ENCODE assay signal across 1 fruit fly cellular context in genomic region chr3R:14288669-14289383, dm6.
TF ChIP-seq lines count a peak whose summit lies in the region.

red (plus strand) TSS chr3R:14289071.

TF ChIP-seq in whole organism, embryonic, 481 proteins besides CTCF, POLR2A, EP300 and RAD21 (continued from another document and continues in another):
- TF ChIP-seq Abd-B (GFP tag; optimal IDR thresholded peaks at IDR 0.05; lab: Kevin White, UChicago), result peak; percentile 54
- 0 out of 2 replicates have a peak, but pooled peaks have one; percentile 38 for TF ChIP-seq ap (GFP tag; IDR thresholded peaks at IDR 0.05; lab: Robert Waterston, UW)
- no peak for TF ChIP-seq CG15479 (GFP tag; optimal IDR thresholded peaks at IDR 0.05; lab: Kevin White, UChicago)
- no peak for TF ChIP-seq Myb (GFP tag; optimal IDR thresholded peaks at IDR 0.05; lab: Kevin White, UChicago)
- TF ChIP-seq CG6254 (GFP tag; optimal IDR thresholded peaks at IDR 0.05; lab: Kevin White, UChicago), result peak; percentile 45
- peak; percentile 8 for TF ChIP-seq maf-S (GFP tag; optimal IDR thresholded peaks at IDR 0.05; lab: Kevin White, UChicago)
- TF ChIP-seq CG8944 (GFP tag; optimal IDR thresholded peaks at IDR 0.05; lab: Kevin White, UChicago), result peak; percentile 35
- TF ChIP-seq Antp (GFP tag; optimal IDR thresholded peaks at IDR 0.05; lab: Kevin White, UChicago), result peak; percentile 23
- TF ChIP-seq NfI (GFP tag; optimal IDR thresholded peaks at IDR 0.05; lab: Kevin White, UChicago), result peak; percentile 78
- peak; percentile 59 for TF ChIP-seq Asciz (GFP tag; optimal IDR thresholded peaks at IDR 0.05; lab: Kevin White, UChicago)
- no peak for TF ChIP-seq mld (GFP tag; IDR thresholded peaks at IDR 0.05; lab: Robert Waterston, UW; ENCODE audit: partially characterized antibody)
- no peak for TF ChIP-seq CG8359 (GFP tag; optimal IDR thresholded peaks at IDR 0.05; lab: Kevin White, UChicago; ENCODE audit: borderline replicate concordance)
- TF ChIP-seq CG7271 (tag; optimal IDR thresholded peaks at IDR 0.05; lab: Kevin White, UChicago), result peak; percentile 27
- TF ChIP-seq CG16815 (GFP tag; optimal IDR thresholded peaks at IDR 0.05; lab: Kevin White, UChicago), result peak; percentile 17
- TF ChIP-seq tap (tag; optimal IDR thresholded peaks at IDR 0.05; lab: Kevin White, UChicago), result peak; percentile 76
- no peak for TF ChIP-seq br (optimal IDR thresholded peaks at IDR 0.05; lab: Kevin White, UChicago)
- peak; percentile 58 for TF ChIP-seq gro (GFP tag; optimal IDR thresholded peaks at IDR 0.05; lab: Kevin White, UChicago)
- TF ChIP-seq prd (optimal IDR thresholded peaks at IDR 0.05; lab: Kevin White, UChicago), result no peak
- peak; percentile 72 for TF ChIP-seq prd (GFP tag; IDR thresholded peaks at IDR 0.05; lab: Robert Waterston, UW)
- 0 out of 3 replicates have a peak, but pooled peaks have one; percentile 22 for TF ChIP-seq HLH4C (GFP tag; IDR thresholded peaks at IDR 0.05; lab: Robert Waterston, UW; ENCODE audit: partially characterized antibody)
- peak; percentile 78 for TF ChIP-seq bcd (GFP tag; optimal IDR thresholded peaks at IDR 0.05; lab: Kevin White, UChicago)
- peak; percentile 49 to 66 for TF ChIP-seq dpn (GFP tag; optimal IDR thresholded peaks at IDR 0.05; lab: Kevin White, UChicago)
- peak; percentile 82 for TF ChIP-seq Sox102F (GFP tag; optimal IDR thresholded peaks at IDR 0.05; lab: Kevin White, UChicago)
- peak; percentile 77; the same call in 1 of the 2 replicates for TF ChIP-seq wdn (GFP tag; IDR thresholded peaks at IDR 0.05; lab: Robert Waterston, UW)
- peak; percentile 25; the same call in 1 of the 2 replicates for TF ChIP-seq wor (GFP tag; IDR thresholded peaks at IDR 0.05; lab: Robert Waterston, UW)
- peak; percentile 12 for TF ChIP-seq CG31365 (tag; optimal IDR thresholded peaks at IDR 0.05; lab: Kevin White, UChicago)
- TF ChIP-seq CG18262 (tag; optimal IDR thresholded peaks at IDR 0.05; lab: Kevin White, UChicago), result peak; percentile 74
- peak; percentile 52 for TF ChIP-seq stc (GFP tag; IDR thresholded peaks at IDR 0.05; lab: Robert Waterston, UW)
- TF ChIP-seq CG6765 (GFP tag; optimal IDR thresholded peaks at IDR 0.05; lab: Kevin White, UChicago), result peak; percentile 51
- TF ChIP-seq CG11093 (GFP tag; IDR thresholded peaks at IDR 0.05; lab: Robert Waterston, UW), result peak; percentile 45; the same call in 1 of the 3 replicates
- peak; percentile 63 for TF ChIP-seq mam (GFP tag; optimal IDR thresholded peaks at IDR 0.05; lab: Kevin White, UChicago)
- no peak for TF ChIP-seq luna (GFP tag; optimal IDR thresholded peaks at IDR 0.05; lab: Kevin White, UChicago)
- TF ChIP-seq HLH3B (GFP tag; IDR thresholded peaks at IDR 0.05; lab: Robert Waterston, UW), result peak; percentile 74
- TF ChIP-seq phol (tag; optimal IDR thresholded peaks at IDR 0.05; lab: Kevin White, UChicago), result peak; percentile 67
- TF ChIP-seq Ptx1 (GFP tag; IDR thresholded peaks at IDR 0.05; lab: Robert Waterston, UW), result peak; percentile 83
- TF ChIP-seq CG11504 (tag; optimal IDR thresholded peaks at IDR 0.05; lab: Kevin White, UChicago), result peak; percentile 84
- TF ChIP-seq CG11723 (GFP tag; optimal IDR thresholded peaks at IDR 0.05; lab: Kevin White, UChicago), result peak; percentile 61
- no peak for TF ChIP-seq CG17802 (tag; optimal IDR thresholded peaks at IDR 0.05; lab: Kevin White, UChicago)
- TF ChIP-seq Eip74EF (GFP tag; optimal IDR thresholded peaks at IDR 0.05; lab: Kevin White, UChicago), result peak in 1 of 2 experiments; percentile 56
- no peak for TF ChIP-seq CG1832 (GFP tag; optimal IDR thresholded peaks at IDR 0.05; lab: Kevin White, UChicago)
- peak; percentile 86 for TF ChIP-seq Deaf1 (tag; optimal IDR thresholded peaks at IDR 0.05; lab: Kevin White, UChicago)
- TF ChIP-seq row (GFP tag; IDR thresholded peaks at IDR 0.05; lab: Robert Waterston, UW), result peak; percentile 90
- peak; percentile 61 for TF ChIP-seq sd (tag; optimal IDR thresholded peaks at IDR 0.05; lab: Kevin White, UChicago)
- peak in 1 of 2 experiments; percentile 19 for TF ChIP-seq crp (GFP tag; optimal IDR thresholded peaks at IDR 0.05; lab: Kevin White, UChicago)
- TF ChIP-seq CG2120 (GFP tag; optimal IDR thresholded peaks at IDR 0.05; lab: Kevin White, UChicago), result peak; percentile 89
- peak; percentile 65; the same call in 2 of the 3 replicates for TF ChIP-seq ken (GFP tag; IDR thresholded peaks at IDR 0.05; lab: Robert Waterston, UW)
- peak; percentile 87 for TF ChIP-seq CG32532 (GFP tag; IDR thresholded peaks at IDR 0.05; lab: Robert Waterston, UW)
- no peak for TF ChIP-seq CG33557 (GFP tag; optimal IDR thresholded peaks at IDR 0.05; lab: Kevin White, UChicago)
- TF ChIP-seq Atf6 (GFP tag; IDR thresholded peaks at IDR 0.05; lab: Robert Waterston, UW), result peak; percentile 84
- no peak for TF ChIP-seq her (GFP tag; optimal IDR thresholded peaks at IDR 0.05; lab: Kevin White, UChicago)
- peak; percentile 70 for TF ChIP-seq CG12155 (GFP tag; optimal IDR thresholded peaks at IDR 0.05; lab: Kevin White, UChicago)
- TF ChIP-seq CG12299 (tag; optimal IDR thresholded peaks at IDR 0.05; lab: Kevin White, UChicago), result peak; percentile 47
- peak; percentile 66 for TF ChIP-seq esg (GFP tag; conservative IDR thresholded peaks at IDR 0.05; lab: Robert Waterston, UW)
- peak; percentile 87 for TF ChIP-seq CG3163 (GFP tag; optimal IDR thresholded peaks at IDR 0.05; lab: Kevin White, UChicago)
- TF ChIP-seq slou (GFP tag; optimal IDR thresholded peaks at IDR 0.05; lab: Kevin White, UChicago), result no peak
- TF ChIP-seq schlank (tag; optimal IDR thresholded peaks at IDR 0.05; lab: Kevin White, UChicago), result peak; percentile 36
- TF ChIP-seq abd-A (tag; optimal IDR thresholded peaks at IDR 0.05; lab: Kevin White, UChicago), result peak; percentile 35
- TF ChIP-seq CG9215 (GFP tag; IDR thresholded peaks at IDR 0.05; lab: Robert Waterston, UW), result peak; percentile 75
- peak; percentile 70 for TF ChIP-seq Chrac-16 (GFP tag; optimal IDR thresholded peaks at IDR 0.05; lab: Kevin White, UChicago)
- TF ChIP-seq HLH54F (GFP tag; optimal IDR thresholded peaks at IDR 0.05; lab: Kevin White, UChicago), result peak; percentile 36
- TF ChIP-seq nmo (GFP tag; optimal IDR thresholded peaks at IDR 0.05; lab: Kevin White, UChicago), result peak; percentile 70
- peak; percentile 62 for TF ChIP-seq fd3F (GFP tag; optimal IDR thresholded peaks at IDR 0.05; lab: Kevin White, UChicago)
- TF ChIP-seq lbe (GFP tag; optimal IDR thresholded peaks at IDR 0.05; lab: Kevin White, UChicago), result peak; percentile 49
- peak; percentile 71 for TF ChIP-seq CG17568 (GFP tag; optimal IDR thresholded peaks at IDR 0.05; lab: Kevin White, UChicago)
- TF ChIP-seq CG11085 (GFP tag; IDR thresholded peaks at IDR 0.05; lab: Robert Waterston, UW), result 0 out of 2 replicates have a peak, but pooled peaks have one; percentile 38
- peak; percentile 52; the same call in 1 of the 2 replicates for TF ChIP-seq Awh (GFP tag; IDR thresholded peaks at IDR 0.05; lab: Robert Waterston, UW)
- TF ChIP-seq Hey (tag; optimal IDR thresholded peaks at IDR 0.05; lab: Kevin White, UChicago), result peak; percentile 9
- TF ChIP-seq CG14710 (tag; optimal IDR thresholded peaks at IDR 0.05; lab: Kevin White, UChicago), result peak; percentile 31
- TF ChIP-seq sqz (GFP tag; optimal IDR thresholded peaks at IDR 0.05; lab: Kevin White, UChicago), result peak; percentile 47
- peak; percentile 77 for TF ChIP-seq CG12659 (GFP tag; optimal IDR thresholded peaks at IDR 0.05; lab: Kevin White, UChicago)
- TF ChIP-seq Optix (GFP tag; IDR thresholded peaks at IDR 0.05; lab: Robert Waterston, UW), result 0 out of 3 replicates have a peak, but pooled peaks have one; percentile 33
- no peak for TF ChIP-seq gt (GFP tag; IDR thresholded peaks at IDR 0.05; lab: Robert Waterston, UW)
- peak; percentile 26 for TF ChIP-seq wek (GFP tag; optimal IDR thresholded peaks at IDR 0.05; lab: Kevin White, UChicago)
- TF ChIP-seq CG13624 (GFP tag; optimal IDR thresholded peaks at IDR 0.05; lab: Kevin White, UChicago), result peak; percentile 31
- TF ChIP-seq CG1233 (GFP tag; optimal IDR thresholded peaks at IDR 0.05; lab: Kevin White, UChicago), result peak; percentile 66
- TF ChIP-seq odd (GFP tag; optimal IDR thresholded peaks at IDR 0.05; lab: Kevin White, UChicago), result peak; percentile 79
- TF ChIP-seq CG43689 (GFP tag; IDR thresholded peaks at IDR 0.05; lab: Robert Waterston, UW), result peak; percentile 11; the same call in 1 of the 2 replicates
- TF ChIP-seq tna (GFP tag; IDR thresholded peaks at IDR 0.05; lab: Robert Waterston, UW; ENCODE audit: partially characterized antibody), result no peak
- no peak for TF ChIP-seq Oaz (GFP tag; IDR thresholded peaks at IDR 0.05; lab: Robert Waterston, UW)
- peak; percentile 81 for TF ChIP-seq Dbx (GFP tag; IDR thresholded peaks at IDR 0.05; lab: Robert Waterston, UW)
- peak; percentile 91 for TF ChIP-seq lab (GFP tag; optimal IDR thresholded peaks at IDR 0.05; lab: Kevin White, UChicago)
- peak; percentile 14 for TF ChIP-seq CG10654 (GFP tag; optimal IDR thresholded peaks at IDR 0.05; lab: Kevin White, UChicago)
- no peak for TF ChIP-seq aop (GFP tag; IDR thresholded peaks at IDR 0.05; lab: Robert Waterston, UW)
- TF ChIP-seq Lhr (GFP tag; optimal IDR thresholded peaks at IDR 0.05; lab: Kevin White, UChicago), result no peak
- no peak for TF ChIP-seq bowl (GFP tag; IDR thresholded peaks at IDR 0.05; lab: Robert Waterston, UW)
- TF ChIP-seq Poxn (GFP tag; IDR thresholded peaks at IDR 0.05; lab: Robert Waterston, UW), result peak; percentile 39; the same call in 1 of the 2 replicates
- TF ChIP-seq CG15269 (tag; optimal IDR thresholded peaks at IDR 0.05; lab: Kevin White, UChicago), result peak; percentile 83
- TF ChIP-seq Jarid2 (GFP tag; optimal IDR thresholded peaks at IDR 0.05; lab: Kevin White, UChicago), result peak; percentile 82
- no peak for TF ChIP-seq pb (GFP tag; optimal IDR thresholded peaks at IDR 0.05; lab: Kevin White, UChicago)
- peak; percentile 23 for TF ChIP-seq jing (GFP tag; optimal IDR thresholded peaks at IDR 0.05; lab: Kevin White, UChicago)
- peak; percentile 59 for TF ChIP-seq fu2 (GFP tag; optimal IDR thresholded peaks at IDR 0.05; lab: Kevin White, UChicago)
- no peak for TF ChIP-seq CG4617 (GFP tag; optimal IDR thresholded peaks at IDR 0.05; lab: Kevin White, UChicago; ENCODE audit: borderline replicate concordance)
- no peak for TF ChIP-seq lov (optimal IDR thresholded peaks at IDR 0.05; lab: Kevin White, UChicago)
- TF ChIP-seq lov (GFP tag; IDR thresholded peaks at IDR 0.05; lab: Robert Waterston, UW), result no peak
- peak; percentile 80 for TF ChIP-seq CG6813 (GFP tag; optimal IDR thresholded peaks at IDR 0.05; lab: Kevin White, UChicago)
- TF ChIP-seq h (optimal IDR thresholded peaks at IDR 0.05; lab: Kevin White, UChicago), result no peak
- no peak for TF ChIP-seq ssp (GFP tag; IDR thresholded peaks at IDR 0.05; lab: Robert Waterston, UW)
- peak; percentile 66 for TF ChIP-seq Taf1 (GFP tag; IDR thresholded peaks at IDR 0.05; lab: Robert Waterston, UW)
- peak; percentile 53 for TF ChIP-seq CG5245 (GFP tag; optimal IDR thresholded peaks at IDR 0.05; lab: Kevin White, UChicago)
- TF ChIP-seq MESR4 (GFP tag; optimal IDR thresholded peaks at IDR 0.05; lab: Kevin White, UChicago), result no peak
- TF ChIP-seq otp (GFP tag; IDR thresholded peaks at IDR 0.05; lab: Robert Waterston, UW), result peak; percentile 75; the same call in 2 of the 3 replicates
- TF ChIP-seq CG13424 (tag; optimal IDR thresholded peaks at IDR 0.05; lab: Kevin White, UChicago), result peak; percentile 81
- peak; percentile 43; the same call in 1 of the 3 replicates for TF ChIP-seq CG11560 (tag; IDR thresholded peaks at IDR 0.05; lab: Robert Waterston, UW)
- TF ChIP-seq gem (tag; optimal IDR thresholded peaks at IDR 0.05; lab: Kevin White, UChicago), result peak; percentile 85
- TF ChIP-seq grn (GFP tag; optimal IDR thresholded peaks at IDR 0.05; lab: Kevin White, UChicago), result peak; percentile 59
- TF ChIP-seq CG4328 (GFP tag; optimal IDR thresholded peaks at IDR 0.05; lab: Kevin White, UChicago), result no peak
- TF ChIP-seq CG14667 (GFP tag; IDR thresholded peaks at IDR 0.05; lab: Robert Waterston, UW), result peak; percentile 35; the same call in 1 of the 2 replicates
- TF ChIP-seq disco-r (GFP tag; optimal IDR thresholded peaks at IDR 0.05; lab: Kevin White, UChicago), result peak; percentile 14
- TF ChIP-seq CG18764 (GFP tag; optimal IDR thresholded peaks at IDR 0.05; lab: Kevin White, UChicago), result peak; percentile 16
- no peak for TF ChIP-seq sna (GFP tag; IDR thresholded peaks at IDR 0.05; lab: Robert Waterston, UW; ENCODE audit: partially characterized antibody)
- TF ChIP-seq Dfd (GFP tag; optimal IDR thresholded peaks at IDR 0.05; lab: Kevin White, UChicago), result no peak
- no peak for TF ChIP-seq Hmx (GFP tag; optimal IDR thresholded peaks at IDR 0.05; lab: Kevin White, UChicago)
- peak; percentile 57; the same call in 1 of the 3 replicates for TF ChIP-seq ase (GFP tag; IDR thresholded peaks at IDR 0.05; lab: Robert Waterston, UW)
- TF ChIP-seq CG3838 (GFP tag; optimal IDR thresholded peaks at IDR 0.05; lab: Kevin White, UChicago), result no peak
- TF ChIP-seq Gug (GFP tag; IDR thresholded peaks at IDR 0.05; lab: Robert Waterston, UW), result peak; percentile 67; the same call in 3 of the 4 replicates
- 0 out of 2 replicates have a peak, but pooled peaks have one; percentile 24 for TF ChIP-seq CG32767 (GFP tag; IDR thresholded peaks at IDR 0.05; lab: Robert Waterston, UW)
- peak; percentile 33 for TF ChIP-seq CG4820 (GFP tag; optimal IDR thresholded peaks at IDR 0.05; lab: Kevin White, UChicago)
- TF ChIP-seq Camta (GFP tag; optimal IDR thresholded peaks at IDR 0.05; lab: Kevin White, UChicago), result peak; percentile 36
- peak; percentile 88 for TF ChIP-seq CG3281 (GFP tag; optimal IDR thresholded peaks at IDR 0.05; lab: Kevin White, UChicago)
- TF ChIP-seq CG10462 (GFP tag; optimal IDR thresholded peaks at IDR 0.05; lab: Kevin White, UChicago), result peak; percentile 10
- TF ChIP-seq nau (GFP tag; optimal IDR thresholded peaks at IDR 0.05; lab: Kevin White, UChicago), result peak; percentile 43
- TF ChIP-seq CG12236 (GFP tag; optimal IDR thresholded peaks at IDR 0.05; lab: Kevin White, UChicago), result no peak
- peak; percentile 67 for TF ChIP-seq CG6689 (GFP tag; IDR thresholded peaks at IDR 0.05; lab: Robert Waterston, UW)
- peak; percentile 42 for TF ChIP-seq CG1602 (GFP tag; optimal IDR thresholded peaks at IDR 0.05; lab: Kevin White, UChicago)
- TF ChIP-seq CG17612 (GFP tag; IDR thresholded peaks at IDR 0.05; lab: Robert Waterston, UW), result no peak
- no peak for TF ChIP-seq twi (tag; optimal IDR thresholded peaks at IDR 0.05; lab: Kevin White, UChicago)
- TF ChIP-seq CG13296 (GFP tag; optimal IDR thresholded peaks at IDR 0.05; lab: Kevin White, UChicago), result peak; percentile 65
- TF ChIP-seq dmrt11E (tag; optimal IDR thresholded peaks at IDR 0.05; lab: Kevin White, UChicago), result peak; percentile 15
- TF ChIP-seq ro (GFP tag; IDR thresholded peaks at IDR 0.05; lab: Robert Waterston, UW), result no peak
